Fruit fly (Drosophila melanogaster): ENCODE data around the gene CG18789.

Gene CG18789

DNA sequence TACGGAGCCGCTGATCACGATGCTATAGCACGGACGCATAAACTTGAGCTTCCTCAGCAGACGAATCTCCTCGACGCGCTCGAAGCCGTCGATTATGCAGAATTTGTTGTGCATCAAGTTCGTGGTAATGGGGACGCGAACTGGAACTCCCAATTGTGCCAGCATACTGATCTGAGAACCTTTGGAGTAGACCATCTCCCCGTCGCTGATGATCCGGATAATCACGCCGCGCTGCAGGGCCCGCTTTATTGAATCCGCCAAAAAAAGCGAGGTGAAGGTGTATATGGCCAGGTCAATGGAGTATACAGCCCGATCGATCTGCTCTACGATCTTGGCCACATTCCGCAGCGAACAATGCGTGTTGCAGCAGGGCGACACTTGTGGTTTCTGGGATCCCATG is 6.0 kb downstream of the CG18789 start:
- TF ChIP-seq Hr78 (GFP tag; optimal IDR thresholded peaks at IDR 0.05) (no peak), Myc (optimal IDR thresholded peaks at IDR 0.05) (no peak), sage (GFP tag; optimal IDR thresholded peaks at IDR 0.05) (no peak), jim (GFP tag; optimal IDR thresholded peaks at IDR 0.05) (no peak), dl (GFP tag; optimal IDR thresholded peaks at IDR 0.05; ENCODE audit: insufficient read depth in 1 of 2, partially characterized antibody in 2 of 2) (no peak), N (GFP tag; optimal IDR thresholded peaks at IDR 0.05) (no peak), h (GFP tag; optimal IDR thresholded peaks at IDR 0.05) (no peak), GATAd (GFP tag; optimal IDR thresholded peaks at IDR 0.05) (no peak), CG9705 (GFP tag; optimal IDR thresholded peaks at IDR 0.05) (no peak), Rel (GFP tag; optimal IDR thresholded peaks at IDR 0.05) (no peak), Rel (tag; optimal IDR thresholded peaks at IDR 0.05) (no peak), lola (GFP tag; optimal IDR thresholded peaks at IDR 0.05) (no peak), rgr (GFP tag; optimal IDR thresholded peaks at IDR 0.05) (no peak), ey (GFP tag; optimal IDR thresholded peaks at IDR 0.05) (no peak), Hr83 (GFP tag; optimal IDR thresholded peaks at IDR 0.05; ENCODE audit: poor library complexity, severe bottlenecking) (no peak), HLH106 (tag; optimal IDR thresholded peaks at IDR 0.05) (no peak), woc (GFP tag; optimal IDR thresholded peaks at IDR 0.05) (no peak), fru (GFP tag; optimal IDR thresholded peaks at IDR 0.05) (no peak), psq (GFP tag; optimal IDR thresholded peaks at IDR 0.05) (no peak)

DNA sequence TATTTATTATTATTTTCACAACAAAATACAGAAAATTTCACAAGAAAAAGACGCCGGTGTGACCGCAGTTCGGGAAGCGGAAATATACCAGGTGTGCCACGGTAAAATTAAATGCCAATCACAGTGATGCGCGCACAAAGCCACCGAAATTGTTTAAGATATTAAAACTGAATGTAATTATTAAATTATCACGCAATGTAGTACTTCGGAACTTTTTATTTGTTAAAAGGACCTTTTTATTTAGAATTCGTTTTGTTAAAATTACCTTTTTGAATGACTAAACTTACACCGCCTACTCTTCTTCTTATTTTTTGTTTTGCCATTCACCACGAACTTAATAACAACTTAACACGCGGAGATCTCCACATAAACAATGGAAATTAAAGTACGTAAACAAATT is 7.3 kb downstream of the CG18789 start, which contains the start of the genes CG6686 and CG34163:
CG6686 (minus strand) TSS at position 95 of the 400 bp plus-strand sequence.
CG34163 (plus strand) TSS at position 326 of the 400 bp plus-strand sequence.
- TF ChIP-seq foxo (GFP tag; optimal IDR thresholded peaks at IDR 0.05), result no peak
- TF ChIP-seq Myc (optimal IDR thresholded peaks at IDR 0.05), result peak; percentile 77
- peak; percentile 47 for TF ChIP-seq HLH106 (tag; optimal IDR thresholded peaks at IDR 0.05)
- TF ChIP-seq OdsH (GFP tag; optimal IDR thresholded peaks at IDR 0.05), result peak; percentile 50
- TF ChIP-seq Dfd (GFP tag; optimal IDR thresholded peaks at IDR 0.05), result no peak
- TF ChIP-seq Rel (GFP tag; optimal IDR thresholded peaks at IDR 0.05), result no peak
- TF ChIP-seq Rel (tag; optimal IDR thresholded peaks at IDR 0.05), result peak; percentile 15
- peak; percentile 19 for TF ChIP-seq GATAd (GFP tag; optimal IDR thresholded peaks at IDR 0.05)
- peak; percentile 59 for TF ChIP-seq ey (GFP tag; optimal IDR thresholded peaks at IDR 0.05)
- TF ChIP-seq psq (GFP tag; optimal IDR thresholded peaks at IDR 0.05), result peak; percentile 45

DNA sequence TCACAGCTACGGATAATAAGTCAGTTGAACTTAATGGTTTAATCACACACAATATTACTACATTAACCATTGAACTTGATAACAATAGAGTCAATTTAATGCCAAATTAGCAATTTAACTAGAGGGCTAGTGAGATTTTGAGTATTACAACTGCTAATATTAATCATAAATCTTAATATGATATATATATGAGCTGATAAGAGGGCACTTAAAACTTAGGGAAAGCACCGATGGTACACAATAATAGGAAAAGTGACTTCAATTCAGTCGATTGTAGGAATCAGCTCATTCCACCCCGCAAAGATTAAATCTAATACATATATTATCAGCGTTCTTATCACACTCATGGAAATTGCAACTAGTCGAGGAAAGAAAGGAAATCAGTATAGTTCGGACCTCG is 14.0 kb downstream of the CG18789 start, which contains the start of gene CG16965:
CG16965 (plus strand) TSS at position 382 of the 400 bp plus-strand sequence.
- TF ChIP-seq OdsH (GFP tag; optimal IDR thresholded peaks at IDR 0.05) (no peak), usp (GFP tag; optimal IDR thresholded peaks at IDR 0.05) (no peak), Myc (optimal IDR thresholded peaks at IDR 0.05) (no peak), fru (GFP tag; optimal IDR thresholded peaks at IDR 0.05) (no peak)

DNA sequence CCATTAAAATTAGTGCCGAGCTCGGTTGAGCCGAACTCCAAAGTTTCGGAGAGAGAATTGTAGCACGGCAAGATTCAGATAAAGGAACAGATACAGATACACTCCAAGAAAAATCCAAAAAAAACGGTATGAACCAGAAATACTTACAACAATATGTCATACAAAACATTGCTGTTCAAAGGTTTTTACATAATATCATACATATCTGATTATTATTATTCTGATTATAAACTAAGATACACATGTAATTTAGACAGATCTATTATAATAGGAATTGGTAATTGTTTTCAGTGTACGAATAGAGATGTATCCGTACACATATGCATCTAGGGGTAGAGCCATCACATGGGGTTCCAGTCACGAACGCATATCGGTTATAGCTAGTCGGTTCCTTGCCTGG is 15.2 kb downstream of the CG18789 start:
- TF ChIP-seq CG9705 (GFP tag; optimal IDR thresholded peaks at IDR 0.05) (no peak), sage (GFP tag; optimal IDR thresholded peaks at IDR 0.05) (no peak), usp (GFP tag; optimal IDR thresholded peaks at IDR 0.05) (no peak), tai (GFP tag; optimal IDR thresholded peaks at IDR 0.05) (no peak), CG32264 (GFP tag; optimal IDR thresholded peaks at IDR 0.05) (no peak), ey (GFP tag; optimal IDR thresholded peaks at IDR 0.05) (no peak), dmrt93B (GFP tag; optimal IDR thresholded peaks at IDR 0.05) (no peak), lola (GFP tag; optimal IDR thresholded peaks at IDR 0.05) (no peak), CrebA (GFP tag; optimal IDR thresholded peaks at IDR 0.05; ENCODE audit: borderline replicate concordance) (no peak), psq (GFP tag; optimal IDR thresholded peaks at IDR 0.05) (no peak), Hr83 (GFP tag; optimal IDR thresholded peaks at IDR 0.05; ENCODE audit: poor library complexity, severe bottlenecking) (no peak)

DNA sequence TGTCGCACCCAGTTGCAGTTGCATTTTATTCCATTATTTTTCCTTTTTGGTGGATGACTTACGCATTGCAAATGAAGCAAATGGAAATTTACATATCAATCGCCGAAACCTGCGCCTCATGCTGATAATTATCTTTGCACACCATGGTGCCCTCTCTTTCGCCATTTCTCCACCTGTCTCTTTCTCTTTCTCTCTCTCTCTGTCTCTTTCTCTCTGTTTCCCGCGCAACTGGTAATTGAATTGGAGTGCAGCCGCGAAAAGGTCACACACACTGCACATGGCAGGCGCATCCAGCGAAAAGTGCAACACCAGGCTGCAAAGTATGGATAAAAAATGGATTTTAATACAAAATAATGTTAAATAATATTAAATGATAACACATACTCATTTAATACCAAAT is 17.5 kb downstream of the CG18789 start:
- no peak for TF ChIP-seq jim (GFP tag; optimal IDR thresholded peaks at IDR 0.05)
- TF ChIP-seq N (GFP tag; optimal IDR thresholded peaks at IDR 0.05), result no peak
- TF ChIP-seq rgr (GFP tag; optimal IDR thresholded peaks at IDR 0.05), result no peak
- TF ChIP-seq CrebA (GFP tag; optimal IDR thresholded peaks at IDR 0.05; ENCODE audit: borderline replicate concordance), result no peak
- no peak for TF ChIP-seq HLH106 (tag; optimal IDR thresholded peaks at IDR 0.05)
- no peak for TF ChIP-seq woc (GFP tag; optimal IDR thresholded peaks at IDR 0.05)
- TF ChIP-seq foxo (GFP tag; optimal IDR thresholded peaks at IDR 0.05), result no peak
- TF ChIP-seq tai (GFP tag; optimal IDR thresholded peaks at IDR 0.05), result no peak
- no peak for TF ChIP-seq CG9705 (GFP tag; optimal IDR thresholded peaks at IDR 0.05)
- no peak for TF ChIP-seq Mio (GFP tag; optimal IDR thresholded peaks at IDR 0.05)
- TF ChIP-seq Dfd (GFP tag; optimal IDR thresholded peaks at IDR 0.05), result no peak
- no peak for TF ChIP-seq fru (GFP tag; optimal IDR thresholded peaks at IDR 0.05)
- no peak for TF ChIP-seq CG32264 (GFP tag; optimal IDR thresholded peaks at IDR 0.05)
- TF ChIP-seq pan (optimal IDR thresholded peaks at IDR 0.05), result no peak

Data from whole organism, wandering third instar larva.